Fruit fly (Drosophila melanogaster) whole organism, embryonic: ENCODE data around the gene Drsl4.

Source experiments
- CG10321 ChIP-seq: fragments of 200-800 bp; sonication (Bioruptor generic); IDR thresholded peaks from 2 replicates; pipeline ENCODE4 v1.3.6; 2022; ENCODE audit warnings: missing biosample characterization, missing genetic modification characterization
- CG11247 ChIP-seq: fragments of 200-800 bp; sonication (Bioruptor generic); IDR thresholded peaks from 2 replicates; pipeline ENCODE4 v1.3.6; 2022; ENCODE audit warnings: missing biosample characterization, missing genetic modification characterization
- CG13424 ChIP-seq: fragments of 200-800 bp; sonication (Bioruptor generic); optimal IDR thresholded peaks from 2 replicates; lab custom pipeline; 2019; ENCODE audit warnings: missing biosample characterization, mild to moderate bottlenecking, missing genetic modification characterization, moderate library complexity
- CG14710 ChIP-seq: fragments of 200-800 bp; sonication (Bioruptor generic); optimal IDR thresholded peaks from 3 replicates; lab custom pipeline; 2019; ENCODE audit warnings: missing biosample characterization, mild to moderate bottlenecking, missing genetic modification characterization, moderate library complexity
- CG15479 ChIP-seq: fragments of 200-800 bp; sonication (Bioruptor generic); optimal IDR thresholded peaks from 3 replicates; lab custom pipeline; 2019; ENCODE audit warnings: missing biosample characterization, mild to moderate bottlenecking, missing genetic modification characterization, moderate library complexity
- CG1603 ChIP-seq: fragments of 200-800 bp; sonication (Bioruptor generic); optimal IDR thresholded peaks from 2 replicates; lab custom pipeline; 2019; ENCODE audit warnings: missing biosample characterization, mild to moderate bottlenecking, missing genetic modification characterization, moderate library complexity
- CG42726 ChIP-seq: fragments of 200-800 bp; sonication (Bioruptor generic); IDR thresholded peaks from 2 replicates; pipeline ENCODE4 v1.3.6; 2022; ENCODE audit warnings: missing biosample characterization, missing genetic modification characterization; ENCODE audit not compliant: partially characterized antibody
- CG4282 ChIP-seq: fragments of 200-800 bp; sonication (Bioruptor generic); optimal IDR thresholded peaks from 2 replicates; lab custom pipeline; 2016; ENCODE audit warnings: missing biosample characterization, missing genetic modification characterization
- CG5245 ChIP-seq: fragments of 200-800 bp; sonication (Bioruptor generic); optimal IDR thresholded peaks from 3 replicates; lab custom pipeline; 2016; ENCODE audit warnings: missing biosample characterization, missing genetic modification characterization
- CG6654 ChIP-seq: fragments of 200-800 bp; sonication (Bioruptor generic); optimal IDR thresholded peaks from 2 replicates; lab custom pipeline; 2017; ENCODE audit warnings: missing biosample characterization, mild to moderate bottlenecking, missing genetic modification characterization
- CG7372 ChIP-seq: fragments of 200-800 bp; sonication (Bioruptor generic); IDR thresholded peaks from 2 replicates; pipeline ENCODE4 v1.3.6; 2022; ENCODE audit warnings: missing biosample characterization, missing genetic modification characterization
- CG7786 ChIP-seq: fragments of 200-800 bp; sonication (Bioruptor generic); optimal IDR thresholded peaks from 2 replicates; lab custom pipeline; 2016; ENCODE audit warnings: missing biosample characterization, missing genetic modification characterization
- CG8290 ChIP-seq, 3 experiments: fragments of 200-800 bp; sonication (Bioruptor generic); optimal IDR thresholded peaks; 2 replicates each; lab custom pipeline; 2016 to 2019; ENCODE audit warnings: missing biosample characterization in 3 of 3, missing genetic modification characterization in 3 of 3, mild to moderate bottlenecking in 2 of 3, moderate library complexity in 1 of 3
- CG8388 ChIP-seq: fragments of 200-800 bp; sonication (Bioruptor generic); optimal IDR thresholded peaks from 2 replicates; lab custom pipeline; 2019; ENCODE audit warnings: missing biosample characterization, mild to moderate bottlenecking, missing genetic modification characterization, moderate library complexity
- CG9932 ChIP-seq: fragments of 200-800 bp; sonication (Bioruptor generic); IDR thresholded peaks from 2 replicates; pipeline ENCODE4 v1.3.6; 2022; ENCODE audit warnings: missing biosample characterization, missing genetic modification characterization
- Hr39 ChIP-seq: fragments of >200 bp; optimal IDR thresholded peaks from 2 replicates; lab custom pipeline; 2017
- Hr51 ChIP-seq, 2 experiments: fragments of 200-800 bp; sonication (Bioruptor generic); optimal IDR thresholded peaks; 2 replicates in 1 of 2; 3 replicates in 1 of 2; lab custom pipeline; 2016 to 2018; ENCODE audit warnings: missing biosample characterization in 2 of 2, missing genetic modification characterization in 2 of 2, mild to moderate bottlenecking in 1 of 2, moderate library complexity in 1 of 2
- MTF-1 ChIP-seq: fragments of 200-800 bp; sonication (Bioruptor generic); optimal IDR thresholded peaks from 2 replicates; lab custom pipeline; 2018; ENCODE audit warnings: missing biosample characterization, mild to moderate bottlenecking, missing genetic modification characterization, borderline replicate concordance
- Mrtf ChIP-seq: fragments of 200-800 bp; sonication (Bioruptor generic); IDR thresholded peaks from 3 replicates; pipeline ENCODE4 v1.3.6; 2022; ENCODE audit warnings: missing biosample characterization, missing genetic modification characterization
- Neu2 ChIP-seq: fragments of 200-800 bp; sonication (Bioruptor generic); optimal IDR thresholded peaks from 3 replicates; lab custom pipeline; 2016; ENCODE audit warnings: missing biosample characterization, missing genetic modification characterization, borderline replicate concordance
- Pdp1 ChIP-seq, 2 experiments: fragments of 200-800 bp; sonication (Bioruptor generic); optimal IDR thresholded peaks; 3 replicates each; lab custom pipeline; 2016; ENCODE audit warnings: missing biosample characterization in 2 of 2, missing genetic modification characterization in 2 of 2, mild to moderate bottlenecking in 1 of 2, moderate library complexity in 1 of 2
- ase ChIP-seq: fragments of 200-800 bp; sonication (Bioruptor generic); IDR thresholded peaks from 3 replicates; pipeline ENCODE4 v1.3.6; 2022; ENCODE audit warnings: missing biosample characterization, missing genetic modification characterization
- cad ChIP-seq: fragments of >200 bp; optimal IDR thresholded peaks from 2 replicates; lab custom pipeline; 2017; ENCODE audit warnings: missing biosample characterization, missing genetic modification characterization
- chif ChIP-seq, 2 experiments: fragments of 200-800 bp; sonication (Bioruptor generic); optimal IDR thresholded peaks; 3 replicates each; lab custom pipeline; 2016; ENCODE audit warnings: missing biosample characterization in 2 of 2, missing genetic modification characterization in 2 of 2
- grau ChIP-seq: fragments of 200-800 bp; optimal IDR thresholded peaks from 3 replicates; lab custom pipeline; 2019; ENCODE audit warnings: missing biosample characterization, mild to moderate bottlenecking, missing genetic modification characterization, moderate library complexity
- gsb ChIP-seq: fragments of 200-800 bp; sonication (Bioruptor generic); IDR thresholded peaks from 2 replicates; pipeline ENCODE4 v1.3.6; 2022; ENCODE audit warnings: missing biosample characterization, missing genetic modification characterization
- insv ChIP-seq, 2 experiments: fragments of 200-800 bp; sonication (Bioruptor generic); optimal IDR thresholded peaks; 3 replicates each; lab custom pipeline; 2016 to 2018; ENCODE audit warnings: missing biosample characterization in 2 of 2, missing genetic modification characterization in 2 of 2
- ken ChIP-seq: fragments of 200-800 bp; sonication (Bioruptor generic); IDR thresholded peaks from 3 replicates; pipeline ENCODE4 v1.3.6; 2022; ENCODE audit warnings: missing biosample characterization, missing genetic modification characterization
- knrl ChIP-seq: fragments of 200-800 bp; sonication (Bioruptor generic); IDR thresholded peaks from 3 replicates; pipeline ENCODE4 v1.3.6; 2022; ENCODE audit warnings: missing biosample characterization, missing genetic modification characterization; ENCODE audit not compliant: partially characterized antibody
- lilli ChIP-seq: fragments of 200-800 bp; sonication (Bioruptor generic); optimal IDR thresholded peaks from 3 replicates; lab custom pipeline; 2016; ENCODE audit warnings: missing biosample characterization, missing genetic modification characterization
- lola ChIP-seq, 3 experiments: fragments of >200 bp in 2 of 3; fragments of 200-800 bp in 1 of 3; sonication (Bioruptor generic) in 1 of 3; optimal IDR thresholded peaks; 2 replicates each; lab custom pipeline; 2017 to 2019; ENCODE audit warnings: missing biosample characterization in 3 of 3, missing genetic modification characterization in 3 of 3, mild to moderate bottlenecking in 1 of 3, moderate library complexity in 1 of 3
- luna ChIP-seq: fragments of 200-800 bp; sonication (Bioruptor generic); optimal IDR thresholded peaks from 2 replicates; lab custom pipeline; 2016; ENCODE audit warnings: missing biosample characterization, missing genetic modification characterization
- nerfin-2 ChIP-seq: fragments of 200-800 bp; sonication (Bioruptor generic); IDR thresholded peaks from 2 replicates; pipeline ENCODE4 v1.3.6; 2022; ENCODE audit warnings: missing biosample characterization, missing genetic modification characterization; ENCODE audit not compliant: partially characterized antibody
- nmo ChIP-seq: fragments of 200-800 bp; sonication (Bioruptor generic); optimal IDR thresholded peaks from 2 replicates; lab custom pipeline; 2018; ENCODE audit warnings: missing biosample characterization, mild to moderate bottlenecking, missing genetic modification characterization, moderate library complexity
- nom ChIP-seq: fragments of 200-800 bp; sonication (Bioruptor generic); optimal IDR thresholded peaks from 2 replicates; lab custom pipeline; 2017; ENCODE audit warnings: missing biosample characterization, missing genetic modification characterization, mild to moderate bottlenecking, moderate library complexity, missing genetic modification reagents
- phol ChIP-seq: fragments of 200-800 bp; sonication (Bioruptor generic); optimal IDR thresholded peaks from 3 replicates; lab custom pipeline; 2018; ENCODE audit warnings: missing biosample characterization, mild to moderate bottlenecking, missing genetic modification characterization, moderate library complexity
- prd ChIP-seq, 3 experiments: fragments of >200 bp in 2 of 3; fragments of 200-800 bp in 1 of 3; sonication (Bioruptor generic) in 1 of 3; optimal IDR thresholded peaks in 2 of 3; IDR thresholded peaks in 1 of 3; 2 replicates in 2 of 3; 3 replicates in 1 of 3; pipeline versions ENCODE4 v1.3.6 to Lab custom; 2017 to 2022; ENCODE audit warnings: missing biosample characterization in 1 of 3, missing genetic modification characterization in 1 of 3
- row ChIP-seq: fragments of 200-800 bp; sonication (Bioruptor generic); IDR thresholded peaks from 3 replicates; pipeline ENCODE4 v1.3.6; 2022; ENCODE audit warnings: missing biosample characterization, missing genetic modification characterization
- salm ChIP-seq: fragments of 200-800 bp; sonication (Bioruptor generic); optimal IDR thresholded peaks from 2 replicates; lab custom pipeline; 2018; ENCODE audit warnings: missing biosample characterization, mild to moderate bottlenecking, missing genetic modification characterization
- scrt ChIP-seq: fragments of 200-800 bp; sonication (Bioruptor generic); optimal IDR thresholded peaks from 2 replicates; lab custom pipeline; 2018; ENCODE audit warnings: missing biosample characterization, mild to moderate bottlenecking, missing genetic modification characterization, moderate library complexity
- sens ChIP-seq: fragments of 200-800 bp; sonication (Bioruptor generic); peaks from one replicate; lab custom pipeline; 2016; ENCODE audit warnings: missing biosample characterization, missing genetic modification characterization
- ssp ChIP-seq: fragments of 200-800 bp; sonication (Bioruptor generic); IDR thresholded peaks from 2 replicates; pipeline ENCODE4 v1.3.6; 2022; ENCODE audit warnings: missing biosample characterization, missing genetic modification characterization
- unc-4 ChIP-seq: fragments of 200-800 bp; sonication (Bioruptor generic); IDR thresholded peaks from 2 replicates; pipeline ENCODE4 v1.3.6; 2022; ENCODE audit warnings: missing biosample characterization, missing genetic modification characterization; ENCODE audit not compliant: partially characterized antibody
- vfl ChIP-seq: fragments of 200-800 bp; sonication (Bioruptor generic); optimal IDR thresholded peaks from 2 replicates; lab custom pipeline; 2016; ENCODE audit warnings: missing biosample characterization, missing genetic modification characterization
- wek ChIP-seq: fragments of 200-800 bp; sonication (Bioruptor generic); optimal IDR thresholded peaks from 3 replicates; lab custom pipeline; 2018; ENCODE audit warnings: missing biosample characterization, mild to moderate bottlenecking, missing genetic modification characterization, moderate library complexity
- zen ChIP-seq: fragments of 200-800 bp; sonication (Bioruptor generic); optimal IDR thresholded peaks from 3 replicates; lab custom pipeline; 2018; ENCODE audit warnings: missing biosample characterization, mild to moderate bottlenecking, missing genetic modification characterization, moderate library complexity
- zfh1 ChIP-seq: fragments of 200-800 bp; sonication (Bioruptor generic); IDR thresholded peaks from 3 replicates; pipeline ENCODE4 v1.3.6; 2022; ENCODE audit warnings: missing biosample characterization, missing genetic modification characterization

The Drsl4 gene

DNA sequence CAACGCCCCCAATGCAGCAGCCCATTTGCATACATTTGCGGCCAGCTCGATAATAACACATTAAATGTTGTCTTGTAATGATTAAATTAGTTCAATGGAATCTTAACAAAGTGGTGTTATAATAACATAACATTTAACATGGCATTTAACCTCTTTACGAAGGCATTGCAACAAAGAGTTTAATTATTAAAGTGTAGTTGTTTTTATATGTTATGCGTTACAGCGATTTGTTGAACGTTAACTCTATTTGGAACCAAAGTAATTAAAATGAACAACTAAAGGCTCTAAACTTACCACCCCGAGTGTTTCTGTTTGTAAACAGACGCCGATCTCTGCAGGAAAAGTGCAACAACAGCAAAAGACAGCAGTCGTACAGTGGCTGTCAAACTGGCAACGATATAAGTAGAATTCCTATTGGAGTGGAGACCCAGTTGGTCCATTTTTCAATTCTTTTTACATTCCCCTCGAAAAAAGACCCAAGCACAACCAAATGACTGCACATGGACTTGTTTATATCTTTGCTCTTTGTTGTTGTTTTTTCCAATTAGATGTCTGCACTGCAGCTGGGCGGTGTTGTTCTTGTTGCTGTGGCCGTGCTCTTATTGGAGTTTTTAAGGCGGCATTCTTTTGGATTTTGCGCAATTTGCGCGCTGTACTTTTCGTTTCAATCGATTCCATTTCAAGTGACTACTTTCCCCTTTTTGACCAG lies 23.6 kb downstream of the Drsl4 start (continued):
- TF ChIP-seq nerfin-2 (GFP tag; lab: Robert Waterston, UW) = no peak
- TF ChIP-seq CG7786 (GFP tag; lab: Kevin White, UChicago) = no peak
- TF ChIP-seq nmo (GFP tag; lab: Kevin White, UChicago) = peak; percentile 38
- peak; percentile 28 for TF ChIP-seq CG14710 (tag; lab: Kevin White, UChicago)
- TF ChIP-seq Hr39 (lab: Kevin White, UChicago) = no peak
- TF ChIP-seq knrl (GFP tag; lab: Robert Waterston, UW) = no peak
- peak; percentile 93 for TF ChIP-seq CG6654 (GFP tag; lab: Kevin White, UChicago)
- TF ChIP-seq lola (GFP tag; optimal IDR thresholded peaks at IDR 0.05; lab: Kevin White, UChicago) = peak in 1 of 3 experiments; percentile 13
- no peak for TF ChIP-seq chif (GFP tag; optimal IDR thresholded peaks at IDR 0.05; lab: Kevin White, UChicago)
- TF ChIP-seq lilli (GFP tag; lab: Kevin White, UChicago) = no peak
- peak; percentile 48 for TF ChIP-seq cad
- no peak for TF ChIP-seq zfh1 (GFP tag; lab: Robert Waterston, UW)
- peak; percentile 16 for TF ChIP-seq nom (GFP tag; lab: Kevin White, UChicago)
- peak; percentile 19 for TF ChIP-seq CG15479 (GFP tag; lab: Kevin White, UChicago)
- TF ChIP-seq sens (GFP tag; lab: Kevin White, UChicago) = peak; percentile 71
- TF ChIP-seq CG8290 (GFP tag; optimal IDR thresholded peaks at IDR 0.05; lab: Kevin White, UChicago) = no peak
- no peak for TF ChIP-seq CG8290 (tag; optimal IDR thresholded peaks at IDR 0.05; lab: Kevin White, UChicago)
- TF ChIP-seq grau (tag; lab: Kevin White, UChicago) = peak; percentile 2
- no peak for TF ChIP-seq ken (GFP tag; lab: Robert Waterston, UW)
- TF ChIP-seq ase (GFP tag; lab: Robert Waterston, UW) = 0 out of 3 replicates have a peak, but pooled peaks have one; percentile 24
- TF ChIP-seq CG8388 (GFP tag; lab: Kevin White, UChicago) = peak; percentile 28
- TF ChIP-seq phol (tag; lab: Kevin White, UChicago) = peak; percentile 33
- no peak for TF ChIP-seq wek
- no peak for TF ChIP-seq CG11247
- peak; percentile 10 for TF ChIP-seq CG13424
- TF ChIP-seq zen = peak; percentile 47
- no peak for TF ChIP-seq MTF-1 (GFP tag; lab: Kevin White, UChicago)
- TF ChIP-seq scrt (GFP tag; lab: Kevin White, UChicago) = no peak
- no peak for TF ChIP-seq CG10321
- no peak for TF ChIP-seq CG42726 (GFP tag; lab: Robert Waterston, UW)
- peak; percentile 88 for TF ChIP-seq Neu2 (GFP tag; lab: Kevin White, UChicago)
- TF ChIP-seq CG1603 = peak; percentile 16
- no peak for TF ChIP-seq salm (tag; lab: Kevin White, UChicago)
- peak; percentile 97 to 99 for TF ChIP-seq insv (GFP tag; optimal IDR thresholded peaks at IDR 0.05; lab: Kevin White, UChicago)

- TF ChIP-seq CG4282 (GFP tag; lab: Kevin White, UChicago) (no peak), luna (GFP tag; lab: Kevin White, UChicago) (no peak), gsb (GFP tag; lab: Robert Waterston, UW) (peak; percentile 32; the same call in 1 of the 2 replicates), ssp (GFP tag; lab: Robert Waterston, UW) (no peak), CG7372 (GFP tag; lab: Robert Waterston, UW) (no peak), CG8290 (GFP tag; optimal IDR thresholded peaks at IDR 0.05; lab: Kevin White, UChicago) (no peak), CG8290 (tag; optimal IDR thresholded peaks at IDR 0.05; lab: Kevin White, UChicago) (peak in 1 of 2 experiments; percentile 38), CG9932 (GFP tag; lab: Robert Waterston, UW) (no peak), CG5245 (GFP tag; lab: Kevin White, UChicago) (no peak), Pdp1 (GFP tag; optimal IDR thresholded peaks at IDR 0.05; lab: Kevin White, UChicago) (peak in 1 of 2 experiments; percentile 56), prd (optimal IDR thresholded peaks at IDR 0.05; lab: Kevin White, UChicago) (no peak), prd (GFP tag; IDR thresholded peaks at IDR 0.05; lab: Robert Waterston, UW) (0 out of 3 replicates have a peak, but pooled peaks have one; percentile 9), unc-4 (GFP tag; lab: Robert Waterston, UW) (no peak), vfl (GFP tag; lab: Kevin White, UChicago) (no peak), Hr51 (GFP tag; optimal IDR thresholded peaks at IDR 0.05; lab: Kevin White, UChicago) (peak in 1 of 2 experiments; percentile 35), Mrtf (GFP tag; lab: Robert Waterston, UW) (no peak), row (GFP tag; lab: Robert Waterston, UW) (peak; percentile 56)
Observed at dm6 chr3L:3339695-3340226, 24.3 kb downstream of the Drsl4 start.
